Worm (Caenorhabditis elegans) whole organism, early embryonic: ENCODE data around the gene M03F8.1.

Experiments
- ama-1 ChIP-seq: fragments of 150-350 bp; optimal IDR thresholded peaks from 2 replicates; lab custom pipeline; 2014
- flt-1 ChIP-seq: fragments of 200-800 bp; sonication (Bioruptor generic); IDR thresholded peaks from 2 replicates; pipeline ENCODE4 v1.3.6; 2022; ENCODE audit warnings: missing genetic modification characterization, missing compliant biosample characterization
- hnd-1 ChIP-seq: sonication (generic microtip); optimal IDR thresholded peaks from 2 replicates; lab custom pipeline; 2016; ENCODE audit warnings: missing genetic modification characterization, missing compliant biosample characterization
- scrt-1 ChIP-seq: fragments of 200-800 bp; sonication (Bioruptor generic); IDR thresholded peaks from 2 replicates; pipeline ENCODE4 v1.3.6; 2022; ENCODE audit warnings: missing genetic modification characterization, missing compliant biosample characterization
- sea-1 ChIP-seq: fragments of 200-800 bp; sonication (Bioruptor generic); conservative IDR thresholded peaks from 2 replicates; pipeline ENCODE4 v1.3.6; 2022; ENCODE audit warnings: missing genetic modification characterization, missing compliant biosample characterization

DNA sequence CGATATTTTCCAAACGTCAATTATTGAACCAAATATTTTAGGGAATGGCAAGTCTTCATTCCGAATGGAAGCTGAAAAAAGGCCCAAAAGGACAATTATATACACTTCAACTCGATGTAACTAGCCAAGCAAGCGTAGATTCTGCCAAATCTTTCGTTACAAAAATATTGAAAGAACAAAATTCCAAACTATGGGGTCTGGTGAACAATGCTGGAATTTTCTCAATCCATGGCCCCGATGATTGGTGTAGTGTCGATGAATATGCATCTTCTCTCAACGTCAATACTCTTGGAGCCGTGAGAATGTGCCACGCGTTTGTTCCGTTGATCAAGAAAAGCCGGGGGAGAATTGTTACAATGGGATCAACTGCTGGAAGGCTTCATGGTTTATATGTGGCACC, 33.0 kb downstream of the M03F8.1 start:
- TF ChIP-seq hnd-1 (tag; lab: Kevin White, UChicago) (no peak), ama-1 (lab: Kevin White, UChicago) (no peak), sea-1 (GFP tag; lab: Robert Waterston, UW) (no peak), flt-1 (no peak), scrt-1 (GFP tag; lab: Robert Waterston, UW) (no peak)
